Worm (Caenorhabditis elegans): ENCODE data around the gene orc-5.

ce11 chrIV:10738328-10738727 is 3.9 kb upstream of the orc-5 start, which contains the start of gene ssp-34:
- TF ChIP-seq nhr-237 (tag; optimal IDR thresholded peaks at IDR 0.05) (no peak), hlh-1 (tag; optimal IDR thresholded peaks at IDR 0.05) (no peak), snpc-4 (tag; optimal IDR thresholded peaks at IDR 0.05) (no peak), drap-1 (GFP tag; optimal IDR thresholded peaks at IDR 0.05) (no peak), mls-2 (tag; optimal IDR thresholded peaks at IDR 0.05) (no peak), flh-1 (GFP tag; optimal IDR thresholded peaks at IDR 0.05) (no peak)

Measured in whole organism, mixed stage, embryonic.